Fruit fly (Drosophila melanogaster): ENCODE measurements around the gene Marcal1.

Gene Marcal1

DNA sequence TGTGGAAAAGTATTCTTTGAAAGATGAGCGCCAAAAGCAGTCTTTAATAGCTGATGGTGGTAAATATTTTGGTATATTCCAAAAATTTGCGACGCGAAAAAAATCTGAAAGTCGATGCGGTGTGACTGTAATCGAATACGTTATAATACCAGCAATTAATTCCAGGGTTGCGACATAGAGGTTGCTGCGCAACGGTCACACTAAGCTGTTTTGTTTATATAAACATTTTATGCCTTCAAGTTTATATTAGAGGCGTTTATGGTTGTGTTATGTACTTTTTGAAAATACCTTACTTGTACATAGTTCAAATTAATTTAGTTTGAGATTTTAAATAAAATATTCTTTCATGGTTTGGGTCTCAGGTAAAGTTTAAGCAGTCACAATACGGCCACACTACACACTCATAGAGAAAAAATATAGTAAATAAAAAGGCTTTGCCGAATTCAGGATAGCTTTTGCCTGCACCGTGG, 16.1 kb downstream of the Marcal1 start, which contains the start of gene CG14043 (continued):
- TF ChIP-seq CG2199 (GFP tag; IDR thresholded peaks at IDR 0.05) (no peak), nerfin-1 (tag; optimal IDR thresholded peaks at IDR 0.05) (no peak), CG7556 (GFP tag; optimal IDR thresholded peaks at IDR 0.05) (no peak), emc (GFP tag; optimal IDR thresholded peaks at IDR 0.05) (no peak), Poxn (GFP tag; IDR thresholded peaks at IDR 0.05) (no peak), lov (optimal IDR thresholded peaks at IDR 0.05) (no peak), lov (GFP tag; IDR thresholded peaks at IDR 0.05) (no peak), bsh (GFP tag; optimal IDR thresholded peaks at IDR 0.05) (no peak), grn (GFP tag; optimal IDR thresholded peaks at IDR 0.05) (no peak), usp (GFP tag; optimal IDR thresholded peaks at IDR 0.05) (no peak), Jarid2 (GFP tag; optimal IDR thresholded peaks at IDR 0.05) (no peak), Dip2 (GFP tag; IDR thresholded peaks at IDR 0.05) (no peak), CG8924 (tag; optimal IDR thresholded peaks at IDR 0.05) (peak; percentile 66), HLH54F (GFP tag; optimal IDR thresholded peaks at IDR 0.05) (no peak), CG12155 (GFP tag; optimal IDR thresholded peaks at IDR 0.05) (peak; percentile 19), CG9215 (GFP tag; IDR thresholded peaks at IDR 0.05) (no peak), Atf6 (GFP tag; IDR thresholded peaks at IDR 0.05) (no peak), ac (GFP tag; optimal IDR thresholded peaks at IDR 0.05) (no peak), insv (GFP tag; optimal IDR thresholded peaks at IDR 0.05) (peak in 1 of 2 experiments; percentile 19), Bgb (GFP tag; IDR thresholded peaks at IDR 0.05; ENCODE audit: partially characterized antibody) (no peak), zen (tag; optimal IDR thresholded peaks at IDR 0.05) (peak; percentile 68), trem (tag; optimal IDR thresholded peaks at IDR 0.05) (peak; percentile 86), Hr39 (optimal IDR thresholded peaks at IDR 0.05) (no peak), Doc2 (GFP tag; IDR thresholded peaks at IDR 0.05) (no peak), gfzf (GFP tag; optimal IDR thresholded peaks at IDR 0.05) (peak; percentile 98), sens (GFP tag) (peak; percentile 85), sc (optimal IDR thresholded peaks at IDR 0.05) (no peak), sc (GFP tag; optimal IDR thresholded peaks at IDR 0.05) (no peak), NK7.1 (GFP tag; optimal IDR thresholded peaks at IDR 0.05) (no peak), MESR4 (GFP tag; optimal IDR thresholded peaks at IDR 0.05) (peak; percentile 31), zen2 (GFP tag; IDR thresholded peaks at IDR 0.05; ENCODE audit: partially characterized antibody) (no peak), C15 (GFP tag; IDR thresholded peaks at IDR 0.05) (no peak), Hr51 (GFP tag; optimal IDR thresholded peaks at IDR 0.05) (no peak), E2f1 (GFP tag; IDR thresholded peaks at IDR 0.05) (no peak), B-H1 (GFP tag; IDR thresholded peaks at IDR 0.05) (no peak), psq (GFP tag; optimal IDR thresholded peaks at IDR 0.05) (no peak), Opbp (GFP tag; IDR thresholded peaks at IDR 0.05; ENCODE audit: partially characterized antibody) (no peak), CG31388 (GFP tag; optimal IDR thresholded peaks at IDR 0.05) (no peak), ERR (GFP tag; optimal IDR thresholded peaks at IDR 0.05) (no peak), ATbp (GFP tag; optimal IDR thresholded peaks at IDR 0.05) (no peak), Deaf1 (tag; optimal IDR thresholded peaks at IDR 0.05) (no peak), CG17912 (GFP tag; optimal IDR thresholded peaks at IDR 0.05) (no peak), gsb (GFP tag; IDR thresholded peaks at IDR 0.05) (no peak), Scr (GFP tag; IDR thresholded peaks at IDR 0.05; ENCODE audit: partially characterized antibody) (0 out of 2 replicates have a peak, but pooled peaks have one; percentile 28), CG15073 (GFP tag; optimal IDR thresholded peaks at IDR 0.05) (no peak), CG10209 (GFP tag; optimal IDR thresholded peaks at IDR 0.05) (no peak), CG1529 (GFP tag; optimal IDR thresholded peaks at IDR 0.05) (no peak), Lpt (GFP tag; optimal IDR thresholded peaks at IDR 0.05) (no peak), crol (GFP tag; IDR thresholded peaks at IDR 0.05) (no peak), Dll (GFP tag; IDR thresholded peaks at IDR 0.05; ENCODE audit: partially characterized antibody) (no peak), CG12942 (GFP tag; optimal IDR thresholded peaks at IDR 0.05) (no peak), CG4854 (GFP tag; optimal IDR thresholded peaks at IDR 0.05) (no peak)

Data from whole organism, embryonic.